Fruit fly (Drosophila melanogaster) whole organism, embryonic: ENCODE data around the gene deltaCOP.

Source experiments
- CG10147 ChIP-seq: fragments of 200-800 bp; sonication (Bioruptor generic); optimal IDR thresholded peaks from 2 replicates; lab custom pipeline; 2019; ENCODE audit warnings: missing biosample characterization, mild to moderate bottlenecking, missing genetic modification characterization, moderate library complexity
- CG10209 ChIP-seq: fragments of 200-800 bp; sonication (Bioruptor generic); optimal IDR thresholded peaks from 3 replicates; lab custom pipeline; 2017; ENCODE audit warnings: missing biosample characterization, mild to moderate bottlenecking, missing genetic modification characterization, missing genetic modification reagents
- CG10267 ChIP-seq: fragments of 200-800 bp; sonication (Bioruptor generic); optimal IDR thresholded peaks from 2 replicates; lab custom pipeline; 2018; ENCODE audit warnings: missing biosample characterization, mild to moderate bottlenecking, missing genetic modification characterization, moderate library complexity
- CG10274 ChIP-seq: fragments of 200-800 bp; sonication (Bioruptor generic); optimal IDR thresholded peaks from 3 replicates; lab custom pipeline; 2017; ENCODE audit warnings: missing biosample characterization, mild to moderate bottlenecking, missing genetic modification characterization
- CG10462 ChIP-seq: fragments of 200-800 bp; sonication (Bioruptor generic); optimal IDR thresholded peaks from 2 replicates; lab custom pipeline; 2016; ENCODE audit warnings: missing biosample characterization, missing genetic modification characterization
- CG10543 ChIP-seq: fragments of 200-800 bp; sonication (Bioruptor generic); optimal IDR thresholded peaks from 3 replicates; lab custom pipeline; 2017; ENCODE audit warnings: missing biosample characterization, mild to moderate bottlenecking, missing genetic modification characterization, moderate library complexity
- CG10654 ChIP-seq: fragments of 200-800 bp; sonication (Bioruptor generic); optimal IDR thresholded peaks from 2 replicates; lab custom pipeline; 2016; ENCODE audit warnings: missing biosample characterization, missing genetic modification characterization
- CG11085 ChIP-seq: fragments of 200-800 bp; sonication (Bioruptor generic); IDR thresholded peaks from 2 replicates; pipeline ENCODE4 v1.3.6; 2022; ENCODE audit warnings: missing biosample characterization, missing genetic modification characterization
- CG11696 ChIP-seq: fragments of 200-800 bp; sonication (Bioruptor generic); IDR thresholded peaks from 2 replicates; pipeline ENCODE4 v1.3.6; 2022; ENCODE audit warnings: missing biosample characterization, missing genetic modification characterization
- CG12659 ChIP-seq: fragments of 200-800 bp; sonication (Bioruptor generic); optimal IDR thresholded peaks from 3 replicates; lab custom pipeline; 2017; ENCODE audit warnings: mild to moderate bottlenecking, missing biosample characterization, missing genetic modification reagents, missing genetic modification characterization
- CG13123 ChIP-seq: fragments of 200-800 bp; sonication (Bioruptor generic); optimal IDR thresholded peaks from 2 replicates; lab custom pipeline; 2016; ENCODE audit warnings: missing biosample characterization, missing genetic modification characterization
- CG14667 ChIP-seq: fragments of 200-800 bp; sonication (Bioruptor generic); IDR thresholded peaks from 2 replicates; pipeline ENCODE4 v1.3.6; 2022; ENCODE audit warnings: missing biosample characterization, missing genetic modification characterization
- CG1602 ChIP-seq: fragments of 200-800 bp; sonication (Bioruptor generic); optimal IDR thresholded peaks from 3 replicates; lab custom pipeline; 2016; ENCODE audit warnings: missing biosample characterization, missing genetic modification characterization
- CG1647 ChIP-seq: fragments of 200-800 bp; sonication (Bioruptor generic); optimal IDR thresholded peaks from 3 replicates; lab custom pipeline; 2016; ENCODE audit warnings: missing biosample characterization, missing genetic modification characterization
- CG17612 ChIP-seq: fragments of 200-800 bp; sonication (Bioruptor generic); IDR thresholded peaks from 2 replicates; pipeline ENCODE4 v1.3.6; 2022; ENCODE audit warnings: missing biosample characterization, missing genetic modification characterization
- CG32772 ChIP-seq: fragments of 200-800 bp; sonication (Bioruptor generic); IDR thresholded peaks from 2 replicates; pipeline ENCODE4 v1.3.6; 2022; ENCODE audit warnings: missing biosample characterization, missing genetic modification characterization
- CG3281 ChIP-seq: fragments of 200-800 bp; sonication (Bioruptor generic); optimal IDR thresholded peaks from 3 replicates; lab custom pipeline; 2017; ENCODE audit warnings: missing biosample characterization, mild to moderate bottlenecking, missing genetic modification characterization
- CG4730 ChIP-seq: fragments of 200-800 bp; sonication (Bioruptor generic); IDR thresholded peaks from 2 replicates; pipeline ENCODE4 v1.3.6; 2022; ENCODE audit warnings: missing biosample characterization, missing genetic modification characterization
- CG6175 ChIP-seq: fragments of 200-800 bp; sonication (Bioruptor generic); IDR thresholded peaks from 3 replicates; pipeline ENCODE4 v1.3.6; 2022; ENCODE audit warnings: missing biosample characterization, missing genetic modification characterization
- CG6683 ChIP-seq: fragments of 200-800 bp; sonication (Bioruptor generic); optimal IDR thresholded peaks from 2 replicates; lab custom pipeline; 2017; ENCODE audit warnings: missing biosample characterization, mild to moderate bottlenecking, missing genetic modification characterization, missing genetic modification reagents
- CG8765 ChIP-seq: fragments of 200-800 bp; sonication (Bioruptor generic); IDR thresholded peaks from 2 replicates; pipeline ENCODE4 v1.3.6; 2022; ENCODE audit warnings: missing biosample characterization, missing genetic modification characterization
- CG9215 ChIP-seq: fragments of 200-800 bp; sonication (Bioruptor generic); IDR thresholded peaks from 2 replicates; pipeline ENCODE4 v1.3.6; 2022; ENCODE audit warnings: missing biosample characterization, missing genetic modification characterization
- CG9727 ChIP-seq: fragments of 200-800 bp; sonication (Bioruptor generic); optimal IDR thresholded peaks from 3 replicates; lab custom pipeline; 2017; ENCODE audit warnings: missing biosample characterization, mild to moderate bottlenecking, missing genetic modification characterization
- Camta ChIP-seq: fragments of 200-800 bp; sonication (Bioruptor generic); optimal IDR thresholded peaks from 2 replicates; lab custom pipeline; 2016; ENCODE audit warnings: missing biosample characterization, missing genetic modification characterization
- D19B ChIP-seq: fragments of 200-800 bp; sonication (Bioruptor generic); optimal IDR thresholded peaks from 2 replicates; lab custom pipeline; 2017; ENCODE audit warnings: missing biosample characterization, mild to moderate bottlenecking, missing genetic modification characterization
- Fer1 ChIP-seq: fragments of 200-800 bp; sonication (Bioruptor generic); optimal IDR thresholded peaks from 2 replicates; lab custom pipeline; 2017; ENCODE audit warnings: missing biosample characterization, mild to moderate bottlenecking, missing genetic modification characterization
- Fer3 ChIP-seq: fragments of 200-800 bp; sonication (Bioruptor generic); optimal IDR thresholded peaks from 2 replicates; lab custom pipeline; 2018; ENCODE audit warnings: missing biosample characterization, mild to moderate bottlenecking, missing genetic modification characterization, moderate library complexity
- Gsc ChIP-seq: fragments of 200-800 bp; sonication (Bioruptor generic); IDR thresholded peaks from 2 replicates; pipeline ENCODE4 v1.3.6; 2022; ENCODE audit warnings: missing biosample characterization, missing genetic modification characterization
- H15 ChIP-seq: fragments of 200-800 bp; sonication (Bioruptor generic); IDR thresholded peaks from 3 replicates; pipeline ENCODE4 v1.3.6; 2022; ENCODE audit warnings: missing biosample characterization, missing genetic modification characterization
- Hr51 ChIP-seq, 2 experiments: fragments of 200-800 bp; sonication (Bioruptor generic); optimal IDR thresholded peaks; 2 replicates in 1 of 2; 3 replicates in 1 of 2; lab custom pipeline; 2016 to 2018; ENCODE audit warnings: missing biosample characterization in 2 of 2, missing genetic modification characterization in 2 of 2, mild to moderate bottlenecking in 1 of 2, moderate library complexity in 1 of 2
- NC2α ChIP-seq: fragments of 200-800 bp; sonication (Bioruptor generic); optimal IDR thresholded peaks from 2 replicates; lab custom pipeline; 2016; ENCODE audit warnings: missing biosample characterization, missing genetic modification characterization
- Nf-YC ChIP-seq: fragments of 200-800 bp; optimal IDR thresholded peaks from 3 replicates; lab custom pipeline; 2019; ENCODE audit warnings: missing biosample characterization, mild to moderate bottlenecking, missing genetic modification characterization, moderate library complexity
- Rfx ChIP-seq: fragments of 200-800 bp; sonication (Bioruptor generic); IDR thresholded peaks from 2 replicates; pipeline ENCODE4 v1.3.6; 2022; ENCODE audit warnings: missing biosample characterization, missing genetic modification characterization
- Vsx1 ChIP-seq: fragments of 200-800 bp; sonication (Bioruptor generic); optimal IDR thresholded peaks from 2 replicates; lab custom pipeline; 2017; ENCODE audit warnings: missing biosample characterization, mild to moderate bottlenecking, missing genetic modification characterization, missing genetic modification reagents
- ac ChIP-seq: fragments of 200-800 bp; sonication (Bioruptor generic); optimal IDR thresholded peaks from 3 replicates; lab custom pipeline; 2017; ENCODE audit warnings: missing biosample characterization, mild to moderate bottlenecking, missing genetic modification characterization
- amos ChIP-seq: fragments of 200-800 bp; sonication (Bioruptor generic); IDR thresholded peaks from 2 replicates; pipeline ENCODE4 v1.3.6; 2022; ENCODE audit warnings: missing biosample characterization, missing genetic modification characterization; ENCODE audit not compliant: partially characterized antibody
- dysf ChIP-seq: fragments of 200-800 bp; sonication (Bioruptor generic); IDR thresholded peaks from 3 replicates; pipeline ENCODE4 v1.3.6; 2022; ENCODE audit warnings: missing biosample characterization, missing genetic modification characterization
- gt ChIP-seq: fragments of 200-800 bp; sonication (Bioruptor generic); IDR thresholded peaks from 2 replicates; pipeline ENCODE4 v1.3.6; 2022; ENCODE audit warnings: missing biosample characterization, missing genetic modification characterization
- ham ChIP-seq: fragments of 200-800 bp; sonication (Bioruptor generic); IDR thresholded peaks from 2 replicates; pipeline ENCODE4 v1.3.6; 2022; ENCODE audit warnings: missing biosample characterization, missing genetic modification characterization
- kni ChIP-seq: fragments of 200-800 bp; sonication (Bioruptor generic); optimal IDR thresholded peaks from 3 replicates; lab custom pipeline; 2017; ENCODE audit warnings: mild to moderate bottlenecking, missing biosample characterization, missing genetic modification reagents, missing genetic modification characterization
- lbe ChIP-seq: fragments of 200-800 bp; sonication (Bioruptor generic); optimal IDR thresholded peaks from 2 replicates; lab custom pipeline; 2016; ENCODE audit warnings: missing biosample characterization, mild to moderate bottlenecking, missing genetic modification characterization
- prd ChIP-seq, 3 experiments: fragments of >200 bp in 2 of 3; fragments of 200-800 bp in 1 of 3; sonication (Bioruptor generic) in 1 of 3; optimal IDR thresholded peaks in 2 of 3; IDR thresholded peaks in 1 of 3; 2 replicates in 2 of 3; 3 replicates in 1 of 3; pipeline versions ENCODE4 v1.3.6 to Lab custom; 2017 to 2022; ENCODE audit warnings: missing biosample characterization in 1 of 3, missing genetic modification characterization in 1 of 3
- row ChIP-seq: fragments of 200-800 bp; sonication (Bioruptor generic); IDR thresholded peaks from 3 replicates; pipeline ENCODE4 v1.3.6; 2022; ENCODE audit warnings: missing biosample characterization, missing genetic modification characterization
- sc ChIP-seq, 3 experiments: fragments of >200 bp in 2 of 3; fragments of 200-800 bp in 1 of 3; sonication (Bioruptor generic) in 1 of 3; optimal IDR thresholded peaks; 2 replicates in 2 of 3; 3 replicates in 1 of 3; lab custom pipeline; 2017; ENCODE audit warnings: mild to moderate bottlenecking in 1 of 3, missing biosample characterization in 1 of 3, missing genetic modification characterization in 1 of 3, missing genetic modification reagents in 1 of 3
- schlank ChIP-seq: fragments of 200-800 bp; sonication (Bioruptor generic); optimal IDR thresholded peaks from 2 replicates; lab custom pipeline; 2018; ENCODE audit warnings: missing biosample characterization, mild to moderate bottlenecking, missing genetic modification characterization
- slou ChIP-seq: fragments of 200-800 bp; sonication (Bioruptor generic); optimal IDR thresholded peaks from 3 replicates; lab custom pipeline; 2016; ENCODE audit warnings: missing biosample characterization, missing genetic modification characterization
- slp2 ChIP-seq: fragments of 200-800 bp; sonication (Bioruptor generic); optimal IDR thresholded peaks from 2 replicates; lab custom pipeline; 2016; ENCODE audit warnings: missing biosample characterization, missing genetic modification characterization
- sr ChIP-seq: fragments of 200-800 bp; sonication (Bioruptor generic); IDR thresholded peaks from 3 replicates; pipeline ENCODE4 v1.3.6; 2022; ENCODE audit warnings: missing biosample characterization, missing genetic modification characterization
- tap ChIP-seq: fragments of 200-800 bp; optimal IDR thresholded peaks from 3 replicates; lab custom pipeline; 2019; ENCODE audit warnings: missing biosample characterization, mild to moderate bottlenecking, missing genetic modification characterization, moderate library complexity

The deltaCOP gene

dm6 chrX:1877107-1877736, 15.6 kb upstream of the deltaCOP start, which contains the start of the genes CG14817 and CG14805 (continued):
- TF ChIP-seq CG6175 (GFP tag; lab: Robert Waterston, UW): no peak
- no peak for TF ChIP-seq CG17612 (GFP tag; lab: Robert Waterston, UW)
- TF ChIP-seq Fer1 (GFP tag; lab: Kevin White, UChicago): peak; percentile 93
- peak; percentile 89 for TF ChIP-seq CG12659
- peak; percentile 48 for TF ChIP-seq ac (GFP tag; lab: Kevin White, UChicago)
- no peak for TF ChIP-seq CG10462 (GFP tag; lab: Kevin White, UChicago)
- TF ChIP-seq CG13123: peak; percentile 10
- TF ChIP-seq D19B (GFP tag; lab: Kevin White, UChicago): peak; percentile 52
- TF ChIP-seq CG10209 (GFP tag; lab: Kevin White, UChicago): peak; percentile 72
- no peak for TF ChIP-seq slou (GFP tag; lab: Kevin White, UChicago)
- TF ChIP-seq sc (optimal IDR thresholded peaks at IDR 0.05; lab: Kevin White, UChicago): no peak
- TF ChIP-seq sc (GFP tag; optimal IDR thresholded peaks at IDR 0.05; lab: Kevin White, UChicago): no peak
- TF ChIP-seq schlank (tag; lab: Kevin White, UChicago): peak; percentile 85
- peak; percentile 52 for TF ChIP-seq CG1647 (GFP tag; lab: Kevin White, UChicago)
- peak; percentile 53; the same call in 1 of the 3 replicates for TF ChIP-seq dysf
- TF ChIP-seq CG11085: peak; percentile 20; the same call in 1 of the 2 replicates
- TF ChIP-seq CG8765 (GFP tag; lab: Robert Waterston, UW): no peak
- peak; percentile 19; the same call in 1 of the 3 replicates for TF ChIP-seq row
- TF ChIP-seq slp2 (GFP tag; lab: Kevin White, UChicago): peak; percentile 12
- peak; percentile 80 for TF ChIP-seq CG9727 (GFP tag; lab: Kevin White, UChicago)
- peak; percentile 54 for TF ChIP-seq CG10274 (GFP tag; lab: Kevin White, UChicago)
- no peak for TF ChIP-seq CG1602 (GFP tag; lab: Kevin White, UChicago)
- peak; percentile 76 for TF ChIP-seq CG10147 (GFP tag; lab: Kevin White, UChicago)
- TF ChIP-seq kni (GFP tag; lab: Kevin White, UChicago): peak; percentile 56
- peak; percentile 89 for TF ChIP-seq CG3281 (GFP tag; lab: Kevin White, UChicago)
- TF ChIP-seq CG6683: peak; percentile 69
- TF ChIP-seq NC2α (GFP tag; lab: Kevin White, UChicago): no peak
- TF ChIP-seq CG11696 (GFP tag; lab: Robert Waterston, UW): no peak
- peak; percentile 41; the same call in 1 of the 3 replicates for TF ChIP-seq sr (GFP tag; lab: Robert Waterston, UW)
- peak; percentile 66 for TF ChIP-seq amos (GFP tag; lab: Robert Waterston, UW)
- TF ChIP-seq gt (GFP tag; lab: Robert Waterston, UW): no peak
- peak; percentile 89 for TF ChIP-seq CG10543
- TF ChIP-seq Vsx1 (GFP tag; lab: Kevin White, UChicago): no peak
- no peak for TF ChIP-seq CG4730 (GFP tag; lab: Robert Waterston, UW)
- TF ChIP-seq CG10267: peak; percentile 77
- no peak for TF ChIP-seq prd (optimal IDR thresholded peaks at IDR 0.05; lab: Kevin White, UChicago)
- no peak for TF ChIP-seq prd (GFP tag; IDR thresholded peaks at IDR 0.05; lab: Robert Waterston, UW)
- no peak for TF ChIP-seq Gsc (GFP tag; lab: Robert Waterston, UW)
- TF ChIP-seq H15 (GFP tag; lab: Robert Waterston, UW): no peak
- peak; percentile 67 for TF ChIP-seq Nf-YC (tag; lab: Kevin White, UChicago)
- no peak for TF ChIP-seq CG9215 (GFP tag; lab: Robert Waterston, UW)
- TF ChIP-seq Rfx: peak; percentile 78
- TF ChIP-seq Hr51 (GFP tag; optimal IDR thresholded peaks at IDR 0.05; lab: Kevin White, UChicago): peak in 1 of 2 experiments; percentile 12
- TF ChIP-seq tap (tag; lab: Kevin White, UChicago): peak; percentile 69
- TF ChIP-seq CG32772 (GFP tag; lab: Robert Waterston, UW): no peak
- no peak for TF ChIP-seq Camta (GFP tag; lab: Kevin White, UChicago)
- TF ChIP-seq Fer3: peak; percentile 76
- no peak for TF ChIP-seq ham (GFP tag; lab: Robert Waterston, UW)
- peak; percentile 62 for TF ChIP-seq lbe
- peak; percentile 23 for TF ChIP-seq CG10654 (GFP tag; lab: Kevin White, UChicago)
- TF ChIP-seq CG14667: no peak
